Worm (Caenorhabditis elegans) whole organism, midembryonic: Measurements from ENCODE around the gene glc-1.

Experiments used
- T22C8.4 ChIP-seq: fragments of 200-800 bp; sonication (Bioruptor generic); IDR thresholded peaks from 2 replicates; pipeline ENCODE4 v1.3.6; 2022; ENCODE audit warnings: missing genetic modification characterization, missing compliant biosample characterization
- cog-1 ChIP-seq: sonication (generic microtip); optimal IDR thresholded peaks from 2 replicates; lab custom pipeline; 2016; ENCODE audit warnings: missing genetic modification characterization, missing compliant biosample characterization
- flt-1 ChIP-seq: fragments of 200-800 bp; sonication (Bioruptor generic); IDR thresholded peaks from 2 replicates; pipeline ENCODE4 v1.3.6; 2022; ENCODE audit warnings: missing genetic modification characterization, missing compliant biosample characterization
- klf-2 ChIP-seq: fragments of 200-800 bp; sonication (Bioruptor generic); conservative IDR thresholded peaks from 2 replicates; pipeline ENCODE4 v1.3.6; 2022; ENCODE audit warnings: missing genetic modification reagents, missing genetic modification characterization, missing compliant biosample characterization
- med-1 ChIP-seq: sonication (generic microtip); optimal IDR thresholded peaks from 2 replicates; lab custom pipeline; 2017; ENCODE audit warnings: missing genetic modification characterization, mild to moderate bottlenecking, missing compliant biosample characterization, antibody characterized with exemption, missing genetic modification reagents; ENCODE audit not compliant: insufficient read depth
- ref-1 ChIP-seq: fragments of 200-800 bp; sonication (Bioruptor generic); conservative IDR thresholded peaks from 2 replicates; pipeline ENCODE4 v1.3.6; 2022; ENCODE audit warnings: missing genetic modification reagents, missing genetic modification characterization, missing compliant biosample characterization
- tab-1 ChIP-seq: fragments of 200-800 bp; sonication (Bioruptor generic); IDR thresholded peaks from 2 replicates; pipeline ENCODE4 v1.3.6; 2022; ENCODE audit warnings: missing genetic modification characterization, missing compliant biosample characterization
- ztf-23 ChIP-seq: fragments of 200-800 bp; sonication (Bioruptor generic); IDR thresholded peaks from 2 replicates; pipeline ENCODE4 v1.3.6; 2022; ENCODE audit warnings: missing genetic modification reagents, missing genetic modification characterization, missing compliant biosample characterization
- ztf-29 ChIP-seq: fragments of 200-800 bp; sonication (Bioruptor generic); IDR thresholded peaks from 2 replicates; pipeline ENCODE4 v1.3.6; 2022; ENCODE audit warnings: missing genetic modification reagents, missing genetic modification characterization, missing compliant biosample characterization

DNA sequence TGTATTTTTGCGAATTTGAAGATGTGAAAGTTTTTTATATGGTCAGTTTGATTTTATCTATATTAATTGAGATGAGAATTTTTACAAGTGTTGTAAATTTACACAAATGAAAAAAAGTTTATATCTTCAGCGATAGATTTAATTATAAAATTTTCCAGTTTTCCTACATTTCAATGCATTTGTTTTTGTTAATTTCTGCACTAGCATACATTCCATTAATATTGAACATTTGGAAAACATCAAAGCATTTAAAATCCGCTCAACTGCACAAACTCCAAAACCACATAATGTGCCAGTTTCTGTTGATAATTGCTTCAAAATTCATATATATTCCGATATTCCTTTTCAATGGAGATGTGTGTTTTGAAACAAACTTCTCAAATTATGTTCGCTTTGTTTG lies 36.5 kb upstream of the glc-1 start, which contains the start of gene srh-277:
- no peak for TF ChIP-seq ztf-23 (GFP tag; lab: Robert Waterston, UW)
- no peak for TF ChIP-seq ref-1 (GFP tag; lab: Robert Waterston, UW)
- no peak for TF ChIP-seq flt-1
- no peak for TF ChIP-seq ztf-29
- TF ChIP-seq T22C8.4, result no peak
- TF ChIP-seq klf-2 (GFP tag; lab: Robert Waterston, UW), result no peak
- TF ChIP-seq med-1 (GFP tag; lab: Kevin White, UChicago), result no peak
- TF ChIP-seq cog-1 (tag; lab: Kevin White, UChicago), result no peak
- TF ChIP-seq tab-1, result no peak
